Fruit fly (Drosophila melanogaster): ENCODE measurements around the gene rudhira.

Gene rudhira

dm6 chrX:11812828-11813227 lies 3.9 kb upstream of the rudhira start (continued):
- peak in 1 of 2 experiments; percentile 25 for TF ChIP-seq Pdp1 (GFP tag; optimal IDR thresholded peaks at IDR 0.05)
- no peak for TF ChIP-seq CG6813 (GFP tag; optimal IDR thresholded peaks at IDR 0.05)
- no peak for TF ChIP-seq CG7786 (GFP tag; optimal IDR thresholded peaks at IDR 0.05)
- peak; percentile 5 for TF ChIP-seq pfk (GFP tag; optimal IDR thresholded peaks at IDR 0.05)
- TF ChIP-seq ATbp (GFP tag; optimal IDR thresholded peaks at IDR 0.05) = peak; percentile 25
- TF ChIP-seq Spps (tag; optimal IDR thresholded peaks at IDR 0.05) = no peak
- peak; percentile 21 for TF ChIP-seq Hmr (GFP tag; optimal IDR thresholded peaks at IDR 0.05)
- TF ChIP-seq CG6854 (GFP tag; optimal IDR thresholded peaks at IDR 0.05) = peak; percentile 21
- no peak for TF ChIP-seq al (GFP tag; IDR thresholded peaks at IDR 0.05)
- TF ChIP-seq BtbVII (GFP tag; optimal IDR thresholded peaks at IDR 0.05) = peak; percentile 43

dm6 chrX:11813721-11814161 lies 3.0 kb upstream of the rudhira start:
- peak; percentile 29 for TF ChIP-seq CG34376 (GFP tag; optimal IDR thresholded peaks at IDR 0.05)
- TF ChIP-seq lab (GFP tag; optimal IDR thresholded peaks at IDR 0.05) = peak; percentile 1
- TF ChIP-seq CG18011 (GFP tag; optimal IDR thresholded peaks at IDR 0.05) = no peak
- TF ChIP-seq CG7987 (GFP tag; optimal IDR thresholded peaks at IDR 0.05) = no peak
- no peak for TF ChIP-seq Scr (GFP tag; IDR thresholded peaks at IDR 0.05; ENCODE audit: partially characterized antibody)
- peak; percentile 71 for TF ChIP-seq Nf-YB (GFP tag; optimal IDR thresholded peaks at IDR 0.05)
- peak; percentile 78 for TF ChIP-seq exex (tag; optimal IDR thresholded peaks at IDR 0.05)
- 0 out of 4 replicates have a peak, but pooled peaks have one; percentile 33 for TF ChIP-seq chinmo (GFP tag; IDR thresholded peaks at IDR 0.05; ENCODE audit: partially characterized antibody)
- TF ChIP-seq otp (GFP tag; IDR thresholded peaks at IDR 0.05) = no peak
- no peak for TF ChIP-seq CG12104 (GFP tag; optimal IDR thresholded peaks at IDR 0.05)
- TF ChIP-seq Hr78 (GFP tag; optimal IDR thresholded peaks at IDR 0.05) = peak in 1 of 2 experiments; percentile 48
- peak; percentile 11 for TF ChIP-seq Hey (tag; optimal IDR thresholded peaks at IDR 0.05)
- no peak for TF ChIP-seq Dp (GFP tag; optimal IDR thresholded peaks at IDR 0.05)
- no peak for TF ChIP-seq CTCF (GFP tag; optimal IDR thresholded peaks at IDR 0.05)
- peak; percentile 85 for TF ChIP-seq cwo (GFP tag; optimal IDR thresholded peaks at IDR 0.05)
- TF ChIP-seq grn (GFP tag; optimal IDR thresholded peaks at IDR 0.05) = peak; percentile 42
- TF ChIP-seq Ravus (GFP tag; IDR thresholded peaks at IDR 0.05) = no peak
- TF ChIP-seq Nf-YC (tag; optimal IDR thresholded peaks at IDR 0.05) = peak; percentile 72
- TF ChIP-seq eve (GFP tag; optimal IDR thresholded peaks at IDR 0.05) = peak in 1 of 2 experiments; percentile 6
- TF ChIP-seq sug (tag; optimal IDR thresholded peaks at IDR 0.05) = peak; percentile 54
- TF ChIP-seq Antp (GFP tag; optimal IDR thresholded peaks at IDR 0.05) = no peak
- TF ChIP-seq toy (GFP tag; IDR thresholded peaks at IDR 0.05) = no peak
- TF ChIP-seq CG17568 (GFP tag; optimal IDR thresholded peaks at IDR 0.05) = no peak
- TF ChIP-seq CG6765 (GFP tag; optimal IDR thresholded peaks at IDR 0.05) = no peak
- no peak for TF ChIP-seq repo (GFP tag; optimal IDR thresholded peaks at IDR 0.05)
- TF ChIP-seq Bgb (GFP tag; IDR thresholded peaks at IDR 0.05; ENCODE audit: partially characterized antibody) = no peak

Measured in whole organism, embryonic.